Worm (Caenorhabditis elegans) whole organism, early embryonic: ENCODE data around the gene acs-4.

ENCODE experiments used
- B0310.2 ChIP-seq: sonication (generic microtip); optimal IDR thresholded peaks from 2 replicates; lab custom pipeline; 2016; ENCODE audit warnings: mild to moderate bottlenecking, missing genetic modification characterization, missing compliant biosample characterization
- F13C5.2 ChIP-seq: sonication (generic microtip); optimal IDR thresholded peaks from 2 replicates; lab custom pipeline; 2017; ENCODE audit warnings: mild to moderate bottlenecking, missing genetic modification characterization, inconsistent platforms, missing compliant biosample characterization
- aly-1 ChIP-seq: sonication (generic microtip); optimal IDR thresholded peaks from 2 replicates; lab custom pipeline; 2016; ENCODE audit warnings: missing genetic modification characterization, missing compliant biosample characterization
- ama-1 ChIP-seq: fragments of 150-350 bp; optimal IDR thresholded peaks from 2 replicates; lab custom pipeline; 2014
- ceh-13 ChIP-seq: fragments of 200-800 bp; sonication (Bioruptor generic); optimal IDR thresholded peaks from 2 replicates; lab custom pipeline; 2018; ENCODE audit warnings: mild to moderate bottlenecking, missing genetic modification characterization, missing compliant biosample characterization
- ceh-36 ChIP-seq: sonication (generic microtip); optimal IDR thresholded peaks from 2 replicates; lab custom pipeline; 2016; ENCODE audit warnings: missing genetic modification characterization, inconsistent platforms, missing compliant biosample characterization
- ets-7 ChIP-seq: sonication (generic microtip); optimal IDR thresholded peaks from 2 replicates; lab custom pipeline; 2016; ENCODE audit warnings: missing genotype, missing genetic modification characterization, missing compliant biosample characterization
- flt-1 ChIP-seq: fragments of 200-800 bp; sonication (Bioruptor generic); IDR thresholded peaks from 2 replicates; pipeline ENCODE4 v1.3.6; 2022; ENCODE audit warnings: missing genetic modification characterization, missing compliant biosample characterization
- hmbx-1 ChIP-seq: sonication (generic microtip); optimal IDR thresholded peaks from 2 replicates; lab custom pipeline; 2016; ENCODE audit warnings: mild to moderate bottlenecking, missing genetic modification characterization, missing compliant biosample characterization
- hmg-4 ChIP-seq: fragments of 200-800 bp; sonication (Bioruptor generic); optimal IDR thresholded peaks from 2 replicates; lab custom pipeline; 2018; ENCODE audit warnings: mild to moderate bottlenecking, missing genetic modification characterization, missing compliant biosample characterization
- hnd-1 ChIP-seq: sonication (generic microtip); optimal IDR thresholded peaks from 2 replicates; lab custom pipeline; 2016; ENCODE audit warnings: missing genetic modification characterization, missing compliant biosample characterization
- pes-1 ChIP-seq: fragments of 200-800 bp; sonication (Bioruptor generic); IDR thresholded peaks from 2 replicates; pipeline ENCODE4 v1.3.6; 2022; ENCODE audit warnings: missing genetic modification reagents, missing genetic modification characterization, missing compliant biosample characterization
- scrt-1 ChIP-seq: fragments of 200-800 bp; sonication (Bioruptor generic); IDR thresholded peaks from 2 replicates; pipeline ENCODE4 v1.3.6; 2022; ENCODE audit warnings: missing genetic modification characterization, missing compliant biosample characterization
- sea-1 ChIP-seq: fragments of 200-800 bp; sonication (Bioruptor generic); conservative IDR thresholded peaks from 2 replicates; pipeline ENCODE4 v1.3.6; 2022; ENCODE audit warnings: missing genetic modification characterization, missing compliant biosample characterization
- tbx-11 ChIP-seq: fragments of 200-800 bp; sonication (Bioruptor generic); IDR thresholded peaks from 2 replicates; pipeline ENCODE4 v1.3.6; 2022; ENCODE audit warnings: missing genetic modification characterization, missing compliant biosample characterization
- tbx-37 ChIP-seq: fragments of 200-800 bp; sonication (Bioruptor generic); conservative IDR thresholded peaks from 2 replicates; pipeline ENCODE4 v1.3.6; 2022; ENCODE audit warnings: missing genetic modification reagents, missing genetic modification characterization, missing compliant biosample characterization
- tra-4 ChIP-seq: sonication (generic microtip); optimal IDR thresholded peaks from 2 replicates; lab custom pipeline; 2017; ENCODE audit warnings: missing genetic modification characterization, missing compliant biosample characterization

Gene acs-4

ce11 chrIII:7136015-7136414, 31.6 kb upstream of the acs-4 start, which contains the start of gene B0280.17:
B0280.17 (minus strand) TSS chrIII:7136115.
- TF ChIP-seq flt-1 (GFP tag; lab: Robert Waterston, UW) (no peak), hnd-1 (no peak), hmbx-1 (tag; lab: Kevin White, UChicago) (no peak), tbx-11 (GFP tag; lab: Robert Waterston, UW) (no peak), sea-1 (no peak), F13C5.2 (tag; lab: Kevin White, UChicago) (no peak), ceh-36 (tag; lab: Kevin White, UChicago) (no peak), ama-1 (lab: Kevin White, UChicago) (no peak), ets-7 (tag; lab: Kevin White, UChicago) (no peak), B0310.2 (tag; lab: Kevin White, UChicago) (no peak), pes-1 (GFP tag; lab: Robert Waterston, UW) (no peak), tbx-37 (GFP tag; lab: Robert Waterston, UW) (no peak), tra-4 (tag; lab: Kevin White, UChicago) (no peak), aly-1 (tag; lab: Kevin White, UChicago) (no peak), hmg-4 (no peak)

DNA sequence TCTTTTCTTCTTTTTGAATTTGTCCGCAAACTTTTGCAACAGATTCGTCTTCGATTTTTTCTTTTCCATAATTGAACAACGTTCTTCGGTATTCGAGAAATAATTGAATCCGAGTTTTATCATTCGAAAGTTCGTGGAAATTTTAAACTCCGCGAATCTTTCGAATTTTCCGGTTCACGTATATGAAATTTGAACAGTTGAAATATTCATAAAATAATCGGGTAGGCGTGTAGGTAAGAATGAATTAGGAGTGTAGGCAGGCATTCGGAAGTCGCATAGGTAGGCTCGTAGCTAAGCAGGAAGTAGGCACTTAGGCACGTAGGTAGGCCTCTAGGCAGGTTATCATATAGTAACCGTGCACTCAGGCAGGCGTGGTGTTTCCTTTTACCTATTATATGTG, 29.5 kb upstream of the acs-4 start, which contains the start of gene B0280.11:
Gene B0280.11, minus strand, starts transcription at position 101 of the 400 bp plus-strand sequence.
- TF ChIP-seq ama-1 (lab: Kevin White, UChicago) = no peak
- no peak for TF ChIP-seq F13C5.2 (tag; lab: Kevin White, UChicago)
- no peak for TF ChIP-seq ceh-36 (tag; lab: Kevin White, UChicago)
- TF ChIP-seq scrt-1 (GFP tag; lab: Robert Waterston, UW) = no peak
- TF ChIP-seq ets-7 (tag; lab: Kevin White, UChicago) = no peak
- no peak for TF ChIP-seq tbx-37 (GFP tag; lab: Robert Waterston, UW)
- TF ChIP-seq sea-1 = no peak
- no peak for TF ChIP-seq hmg-4

ce11 chrIII:7140228-7140710, 27.4 kb upstream of the acs-4 start:
- TF ChIP-seq ama-1 (lab: Kevin White, UChicago) (peak; percentile 76), ets-7 (tag; lab: Kevin White, UChicago) (no peak)

ce11 chrIII:7141285-7141715, 26.3 kb upstream of the acs-4 start:
- TF ChIP-seq tbx-37 (GFP tag; lab: Robert Waterston, UW) = no peak
- no peak for TF ChIP-seq scrt-1 (GFP tag; lab: Robert Waterston, UW)
- TF ChIP-seq ets-7 (tag; lab: Kevin White, UChicago) = no peak
- TF ChIP-seq hmbx-1 (tag; lab: Kevin White, UChicago) = no peak
- TF ChIP-seq sea-1 = no peak
- TF ChIP-seq tra-4 (tag; lab: Kevin White, UChicago) = no peak
- no peak for TF ChIP-seq pes-1 (GFP tag; lab: Robert Waterston, UW)
- TF ChIP-seq ama-1 (lab: Kevin White, UChicago) = peak; percentile 94
- no peak for TF ChIP-seq aly-1 (tag; lab: Kevin White, UChicago)
- TF ChIP-seq ceh-13 (GFP tag; lab: Kevin White, UChicago) = no peak
- TF ChIP-seq B0310.2 (tag; lab: Kevin White, UChicago) = no peak
- TF ChIP-seq ceh-36 (tag; lab: Kevin White, UChicago) = no peak
- TF ChIP-seq hmg-4 = peak; percentile 8

- TF ChIP-seq pes-1 (GFP tag; lab: Robert Waterston, UW) = peak; percentile 53; the same call in 1 of the 2 replicates
- no peak for TF ChIP-seq ets-7 (tag; lab: Kevin White, UChicago)
- no peak for TF ChIP-seq hnd-1
- TF ChIP-seq flt-1 (GFP tag; lab: Robert Waterston, UW) = no peak
- TF ChIP-seq ama-1 (lab: Kevin White, UChicago) = peak; percentile 90
- no peak for TF ChIP-seq scrt-1 (GFP tag; lab: Robert Waterston, UW)
These were observed 25.5 kb upstream of the acs-4 start for ce11 chrIII:7142172-7142601.

DNA sequence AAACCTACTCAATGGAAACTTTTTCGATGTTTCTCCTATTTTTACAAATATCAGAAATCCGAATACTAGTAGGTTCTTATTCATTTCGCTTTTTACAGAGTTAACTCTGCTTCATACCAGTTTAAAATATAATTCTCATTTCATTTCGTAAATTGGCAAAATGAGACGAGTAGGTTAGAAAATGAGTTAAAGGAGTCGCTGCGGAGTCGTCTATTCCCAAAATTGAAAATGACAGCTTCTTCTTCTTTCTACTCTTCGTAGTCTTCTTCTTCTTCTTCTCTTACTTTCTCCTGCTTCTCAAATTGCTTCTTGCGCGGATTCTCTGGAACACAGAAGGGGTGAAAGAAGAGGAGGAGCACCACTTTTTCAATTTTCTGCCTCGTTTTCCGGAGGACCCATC, 22.9 kb upstream of the acs-4 start, which contains the start of gene glr-2:
Gene glr-2, minus strand, starts transcription at position 211 of the 400 bp plus-strand sequence.
- no peak for TF ChIP-seq hmg-4
- TF ChIP-seq tbx-11 (GFP tag; lab: Robert Waterston, UW) = no peak
- TF ChIP-seq ama-1 (lab: Kevin White, UChicago) = no peak
- no peak for TF ChIP-seq ceh-13 (GFP tag; lab: Kevin White, UChicago)
- no peak for TF ChIP-seq sea-1
- TF ChIP-seq hmbx-1 (tag; lab: Kevin White, UChicago) = no peak
- TF ChIP-seq F13C5.2 (tag; lab: Kevin White, UChicago) = no peak
- no peak for TF ChIP-seq ets-7 (tag; lab: Kevin White, UChicago)
- TF ChIP-seq tra-4 (tag; lab: Kevin White, UChicago) = no peak
- no peak for TF ChIP-seq tbx-37 (GFP tag; lab: Robert Waterston, UW)
- TF ChIP-seq B0310.2 (tag; lab: Kevin White, UChicago) = no peak
- TF ChIP-seq scrt-1 (GFP tag; lab: Robert Waterston, UW) = no peak

- TF ChIP-seq aly-1 (tag; lab: Kevin White, UChicago) (no peak), tbx-37 (GFP tag; lab: Robert Waterston, UW) (no peak), scrt-1 (GFP tag; lab: Robert Waterston, UW) (no peak), ceh-36 (tag; lab: Kevin White, UChicago) (no peak), B0310.2 (tag; lab: Kevin White, UChicago) (no peak), pes-1 (GFP tag; lab: Robert Waterston, UW) (no peak), ceh-13 (GFP tag; lab: Kevin White, UChicago) (no peak), flt-1 (GFP tag; lab: Robert Waterston, UW) (no peak), tbx-11 (GFP tag; lab: Robert Waterston, UW) (no peak), hnd-1 (no peak), hmg-4 (no peak)
These were observed 21.3 kb upstream of the acs-4 start for ce11 chrIII:7146341-7146740.
